Worm (Caenorhabditis elegans) whole organism, early embryonic: ENCODE data around the gene elo-1.

Experiments
- B0310.2 ChIP-seq: sonication (generic microtip); optimal IDR thresholded peaks from 2 replicates; lab custom pipeline; 2016; ENCODE audit warnings: mild to moderate bottlenecking, missing genetic modification characterization, missing compliant biosample characterization
- F13C5.2 ChIP-seq: sonication (generic microtip); optimal IDR thresholded peaks from 2 replicates; lab custom pipeline; 2017; ENCODE audit warnings: mild to moderate bottlenecking, missing genetic modification characterization, inconsistent platforms, missing compliant biosample characterization
- aly-1 ChIP-seq: sonication (generic microtip); optimal IDR thresholded peaks from 2 replicates; lab custom pipeline; 2016; ENCODE audit warnings: missing genetic modification characterization, missing compliant biosample characterization
- ama-1 ChIP-seq: fragments of 150-350 bp; optimal IDR thresholded peaks from 2 replicates; lab custom pipeline; 2014
- ceh-13 ChIP-seq: fragments of 200-800 bp; sonication (Bioruptor generic); optimal IDR thresholded peaks from 2 replicates; lab custom pipeline; 2018; ENCODE audit warnings: mild to moderate bottlenecking, missing genetic modification characterization, missing compliant biosample characterization
- ceh-36 ChIP-seq: sonication (generic microtip); optimal IDR thresholded peaks from 2 replicates; lab custom pipeline; 2016; ENCODE audit warnings: missing genetic modification characterization, inconsistent platforms, missing compliant biosample characterization
- ets-7 ChIP-seq: sonication (generic microtip); optimal IDR thresholded peaks from 2 replicates; lab custom pipeline; 2016; ENCODE audit warnings: missing genotype, missing genetic modification characterization, missing compliant biosample characterization
- flt-1 ChIP-seq: fragments of 200-800 bp; sonication (Bioruptor generic); IDR thresholded peaks from 2 replicates; pipeline ENCODE4 v1.3.6; 2022; ENCODE audit warnings: missing genetic modification characterization, missing compliant biosample characterization
- hmbx-1 ChIP-seq: sonication (generic microtip); optimal IDR thresholded peaks from 2 replicates; lab custom pipeline; 2016; ENCODE audit warnings: mild to moderate bottlenecking, missing genetic modification characterization, missing compliant biosample characterization
- hmg-4 ChIP-seq: fragments of 200-800 bp; sonication (Bioruptor generic); optimal IDR thresholded peaks from 2 replicates; lab custom pipeline; 2018; ENCODE audit warnings: mild to moderate bottlenecking, missing genetic modification characterization, missing compliant biosample characterization
- hnd-1 ChIP-seq: sonication (generic microtip); optimal IDR thresholded peaks from 2 replicates; lab custom pipeline; 2016; ENCODE audit warnings: missing genetic modification characterization, missing compliant biosample characterization
- pes-1 ChIP-seq: fragments of 200-800 bp; sonication (Bioruptor generic); IDR thresholded peaks from 2 replicates; pipeline ENCODE4 v1.3.6; 2022; ENCODE audit warnings: missing genetic modification reagents, missing genetic modification characterization, missing compliant biosample characterization
- scrt-1 ChIP-seq: fragments of 200-800 bp; sonication (Bioruptor generic); IDR thresholded peaks from 2 replicates; pipeline ENCODE4 v1.3.6; 2022; ENCODE audit warnings: missing genetic modification characterization, missing compliant biosample characterization
- sea-1 ChIP-seq: fragments of 200-800 bp; sonication (Bioruptor generic); conservative IDR thresholded peaks from 2 replicates; pipeline ENCODE4 v1.3.6; 2022; ENCODE audit warnings: missing genetic modification characterization, missing compliant biosample characterization
- tbx-11 ChIP-seq: fragments of 200-800 bp; sonication (Bioruptor generic); IDR thresholded peaks from 2 replicates; pipeline ENCODE4 v1.3.6; 2022; ENCODE audit warnings: missing genetic modification characterization, missing compliant biosample characterization
- tbx-37 ChIP-seq: fragments of 200-800 bp; sonication (Bioruptor generic); conservative IDR thresholded peaks from 2 replicates; pipeline ENCODE4 v1.3.6; 2022; ENCODE audit warnings: missing genetic modification reagents, missing genetic modification characterization, missing compliant biosample characterization
- tra-4 ChIP-seq: sonication (generic microtip); optimal IDR thresholded peaks from 2 replicates; lab custom pipeline; 2017; ENCODE audit warnings: missing genetic modification characterization, missing compliant biosample characterization

The elo-1 gene

DNA sequence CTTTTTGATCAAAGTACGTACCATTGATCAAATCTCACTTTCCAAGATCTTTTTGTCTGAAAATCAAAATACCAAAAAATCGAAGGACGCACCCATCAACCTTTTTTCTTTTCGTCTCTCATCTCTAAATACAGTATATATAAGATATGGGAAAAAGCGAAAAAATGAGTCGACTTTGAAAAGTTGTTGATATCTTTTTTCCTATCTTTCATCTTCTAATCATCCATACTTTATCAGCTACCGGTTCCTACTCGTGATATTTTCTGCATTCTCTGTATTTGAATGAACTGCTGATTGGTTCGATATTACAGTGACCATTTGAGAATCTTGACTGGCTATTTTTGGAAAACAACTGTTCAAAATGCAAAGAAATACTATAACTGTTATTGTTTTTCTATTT is 9.3 kb upstream of the elo-1 start, which contains the start of gene C33A12.19:
Gene C33A12.19 (plus strand): TSS at position 169 of the 400 bp plus-strand sequence.
- TF ChIP-seq aly-1 (tag; lab: Kevin White, UChicago), result no peak
- no peak for TF ChIP-seq hmg-4 (GFP tag; lab: Kevin White, UChicago)
- no peak for TF ChIP-seq ets-7 (tag; lab: Kevin White, UChicago)
- no peak for TF ChIP-seq sea-1 (GFP tag; lab: Robert Waterston, UW)
- TF ChIP-seq tbx-11 (GFP tag; lab: Robert Waterston, UW), result no peak
- no peak for TF ChIP-seq flt-1
- no peak for TF ChIP-seq B0310.2
- no peak for TF ChIP-seq ama-1 (lab: Kevin White, UChicago)
- TF ChIP-seq hmbx-1, result no peak

DNA sequence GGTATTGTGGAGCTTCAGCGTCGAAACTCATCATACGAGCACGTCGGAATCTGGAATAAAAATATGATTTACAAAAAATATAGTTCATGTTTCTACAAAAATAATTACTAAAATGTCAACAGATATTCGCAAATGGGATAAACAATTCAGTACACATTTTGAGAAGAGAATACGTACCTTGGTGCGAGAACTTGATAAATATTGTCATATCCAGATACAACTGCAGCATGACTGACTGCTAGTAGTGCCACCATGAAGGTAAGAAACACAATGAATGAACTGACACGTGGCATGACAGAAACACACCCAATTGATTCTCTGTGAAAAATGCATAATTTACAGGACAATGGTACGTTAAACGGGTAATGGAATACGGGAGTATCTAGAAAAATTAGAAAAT is 7.6 kb upstream of the elo-1 start, which contains the start of gene nlp-35:
Gene nlp-35 (minus strand): TSS at position 319 of the 400 bp plus-strand sequence.
- TF ChIP-seq ets-7 (tag; lab: Kevin White, UChicago), result no peak
- no peak for TF ChIP-seq ama-1 (lab: Kevin White, UChicago)
- no peak for TF ChIP-seq tbx-11 (GFP tag; lab: Robert Waterston, UW)
- TF ChIP-seq pes-1 (GFP tag; lab: Robert Waterston, UW), result no peak
- no peak for TF ChIP-seq hmg-4 (GFP tag; lab: Kevin White, UChicago)
- TF ChIP-seq aly-1 (tag; lab: Kevin White, UChicago), result no peak
- TF ChIP-seq ceh-13 (GFP tag; lab: Kevin White, UChicago), result no peak
- TF ChIP-seq hmbx-1, result no peak
- TF ChIP-seq scrt-1 (GFP tag; lab: Robert Waterston, UW), result no peak
- TF ChIP-seq sea-1 (GFP tag; lab: Robert Waterston, UW), result no peak
- no peak for TF ChIP-seq tra-4 (tag; lab: Kevin White, UChicago)
- no peak for TF ChIP-seq tbx-37 (GFP tag; lab: Robert Waterston, UW)
- TF ChIP-seq F13C5.2 (tag; lab: Kevin White, UChicago), result no peak
- TF ChIP-seq ceh-36 (tag; lab: Kevin White, UChicago), result no peak

DNA sequence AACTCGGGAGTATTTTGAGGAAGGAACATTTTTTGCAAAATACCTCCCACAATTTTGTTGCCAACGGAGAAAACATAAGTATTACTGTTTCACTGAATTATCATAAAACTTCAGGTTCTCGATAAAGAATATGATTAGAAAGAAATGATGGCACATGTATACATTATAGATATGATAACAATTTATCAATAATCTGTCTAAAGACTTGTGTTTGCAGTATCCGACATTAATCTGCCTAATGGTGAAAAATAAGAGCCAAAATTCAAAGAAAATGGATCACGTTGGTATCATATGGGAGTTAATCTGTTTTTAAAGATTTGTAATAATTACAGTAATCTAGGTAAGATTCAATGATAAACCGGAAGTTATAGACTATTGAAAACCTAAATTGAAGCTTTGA is 5.5 kb upstream of the elo-1 start:
- TF ChIP-seq sea-1 (GFP tag; lab: Robert Waterston, UW), result no peak
- no peak for TF ChIP-seq aly-1 (tag; lab: Kevin White, UChicago)
- no peak for TF ChIP-seq tbx-37 (GFP tag; lab: Robert Waterston, UW)
- TF ChIP-seq flt-1, result no peak
- no peak for TF ChIP-seq scrt-1 (GFP tag; lab: Robert Waterston, UW)
- no peak for TF ChIP-seq hnd-1 (tag; lab: Kevin White, UChicago)
- no peak for TF ChIP-seq pes-1 (GFP tag; lab: Robert Waterston, UW)
- TF ChIP-seq F13C5.2 (tag; lab: Kevin White, UChicago), result no peak
- TF ChIP-seq hmbx-1, result no peak
- TF ChIP-seq B0310.2, result no peak
- no peak for TF ChIP-seq hmg-4 (GFP tag; lab: Kevin White, UChicago)
- TF ChIP-seq ama-1 (lab: Kevin White, UChicago), result no peak
- no peak for TF ChIP-seq ceh-36 (tag; lab: Kevin White, UChicago)
- no peak for TF ChIP-seq tra-4 (tag; lab: Kevin White, UChicago)
- TF ChIP-seq ceh-13 (GFP tag; lab: Kevin White, UChicago), result no peak
- TF ChIP-seq ets-7 (tag; lab: Kevin White, UChicago), result no peak
- TF ChIP-seq tbx-11 (GFP tag; lab: Robert Waterston, UW), result no peak

DNA sequence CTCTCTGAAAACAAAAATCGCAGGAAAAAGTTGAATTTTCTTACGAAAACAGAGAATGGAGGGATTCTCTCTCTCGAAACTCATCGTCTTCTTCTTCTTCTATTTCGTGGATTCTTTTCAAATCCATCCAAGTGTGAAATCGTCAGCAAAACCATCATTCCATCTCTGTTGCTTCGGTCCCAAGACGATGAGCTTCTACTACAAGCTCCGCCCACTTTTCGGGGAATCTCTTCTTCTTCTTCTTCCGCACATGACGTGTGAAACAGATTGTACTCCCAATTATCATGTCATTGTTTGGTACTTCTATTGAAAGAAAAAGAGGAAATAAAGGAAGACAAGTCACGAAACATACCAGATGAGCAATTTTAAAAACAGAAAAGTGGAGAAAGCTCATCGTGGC is 3.0 kb upstream of the elo-1 start:
- TF ChIP-seq tra-4 (tag; lab: Kevin White, UChicago) (no peak), pes-1 (GFP tag; lab: Robert Waterston, UW) (no peak), ama-1 (lab: Kevin White, UChicago) (no peak)

DNA sequence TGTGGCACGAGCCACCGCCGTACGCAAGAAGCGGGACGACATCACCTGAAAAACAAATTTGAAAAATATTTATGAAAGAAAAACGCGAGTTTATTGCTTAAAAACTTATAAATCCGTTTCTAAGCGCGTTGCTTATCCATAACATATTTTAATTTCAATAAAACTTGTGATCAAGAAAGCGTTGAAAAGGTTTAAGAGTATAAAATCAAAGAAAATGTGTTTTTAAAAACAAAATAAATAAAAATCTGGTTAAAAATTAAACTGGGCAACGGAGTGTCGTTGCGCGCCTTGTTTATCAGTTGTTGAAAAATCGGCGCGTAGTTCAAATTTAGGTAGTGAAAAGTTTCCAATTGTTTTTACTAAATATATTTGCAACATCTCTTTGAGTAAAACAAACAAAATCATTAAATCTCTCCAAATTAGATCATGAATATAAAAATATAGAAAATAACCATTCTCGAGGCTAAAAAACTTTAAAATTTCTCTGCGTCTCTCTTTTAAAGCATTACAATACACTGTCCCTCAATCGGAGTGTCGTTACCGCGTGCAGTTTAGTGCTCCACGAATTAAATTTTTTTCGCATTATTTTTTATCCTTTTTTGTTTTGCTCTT is 1.2 kb upstream of the elo-1 start, which contains the start of gene ndua-5:
Gene ndua-5 (minus strand): TSS at position 51 of the 612 bp plus-strand sequence.
- TF ChIP-seq F13C5.2 (tag; lab: Kevin White, UChicago), result peak; percentile 11
- TF ChIP-seq tbx-37 (GFP tag; lab: Robert Waterston, UW), result no peak
- TF ChIP-seq B0310.2, result no peak
- no peak for TF ChIP-seq ama-1 (lab: Kevin White, UChicago)
- no peak for TF ChIP-seq tbx-11 (GFP tag; lab: Robert Waterston, UW)

DNA sequence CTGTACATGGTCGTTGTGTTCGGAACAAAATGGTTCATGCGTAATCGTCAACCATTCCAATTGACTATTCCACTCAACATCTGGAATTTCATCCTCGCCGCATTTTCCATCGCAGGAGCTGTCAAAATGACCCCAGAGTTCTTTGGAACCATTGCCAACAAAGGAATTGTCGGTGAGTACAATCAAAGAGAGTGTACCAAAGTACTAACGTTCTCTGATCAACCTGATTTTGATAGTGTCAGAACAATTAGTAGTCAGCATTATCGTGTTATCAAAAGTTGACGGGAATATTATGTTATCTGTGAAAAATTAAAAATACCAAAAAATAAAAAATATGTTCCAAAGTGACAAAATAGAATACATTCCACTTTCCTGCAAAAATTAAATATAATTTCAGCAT is 836 bp downstream of the elo-1 start:
- TF ChIP-seq ceh-13 (GFP tag; lab: Kevin White, UChicago), result no peak
- no peak for TF ChIP-seq tbx-37 (GFP tag; lab: Robert Waterston, UW)
- TF ChIP-seq tbx-11 (GFP tag; lab: Robert Waterston, UW), result no peak
- no peak for TF ChIP-seq F13C5.2 (tag; lab: Kevin White, UChicago)
- TF ChIP-seq B0310.2, result no peak
- TF ChIP-seq scrt-1 (GFP tag; lab: Robert Waterston, UW), result no peak
- TF ChIP-seq flt-1, result no peak
- TF ChIP-seq ceh-36 (tag; lab: Kevin White, UChicago), result no peak
- TF ChIP-seq hmbx-1, result no peak

DNA sequence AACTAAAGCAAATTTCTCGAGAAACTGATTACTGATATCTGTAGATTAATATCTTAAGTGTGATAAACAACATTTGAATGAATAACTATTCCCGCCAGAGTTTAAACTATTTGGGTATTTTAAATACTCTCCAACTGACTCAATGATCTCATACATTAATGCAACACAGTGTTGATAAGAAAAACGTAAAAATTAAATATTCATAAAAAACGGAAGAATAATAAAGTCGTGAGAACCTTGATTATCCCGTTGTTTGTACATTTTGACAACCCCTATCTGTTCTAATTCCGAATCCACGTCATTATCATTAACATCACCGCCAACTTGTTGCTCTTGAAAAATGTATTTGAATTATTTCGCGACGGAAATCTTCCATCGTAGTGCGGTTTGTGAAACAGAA is 3.5 kb downstream of the elo-1 start, which contains the start of gene elo-7:
Gene elo-7 (plus strand): TSS at position 301 of the 400 bp plus-strand sequence.
- no peak for TF ChIP-seq hmg-4 (GFP tag; lab: Kevin White, UChicago)

DNA sequence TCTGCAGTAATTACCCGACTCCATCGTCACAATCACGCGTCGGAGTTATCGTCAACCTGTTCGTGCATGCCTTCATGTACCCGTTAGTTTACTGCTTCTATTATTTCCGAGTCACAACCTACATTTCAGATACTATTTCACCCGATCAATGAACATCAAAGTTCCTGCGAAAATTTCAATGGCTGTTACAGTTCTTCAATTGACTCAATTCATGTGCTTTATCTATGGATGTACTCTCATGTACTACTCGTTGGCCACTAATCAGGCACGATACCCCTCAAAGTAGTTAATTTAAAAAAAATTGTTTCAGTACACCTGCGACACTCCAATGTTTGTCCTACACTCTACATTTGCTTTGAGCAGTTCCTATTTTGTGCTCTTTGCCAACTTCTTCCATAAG is 4.6 kb downstream of the elo-1 start:
- TF ChIP-seq pes-1 (GFP tag; lab: Robert Waterston, UW) (no peak), hnd-1 (tag; lab: Kevin White, UChicago) (no peak), flt-1 (no peak), aly-1 (tag; lab: Kevin White, UChicago) (no peak), sea-1 (GFP tag; lab: Robert Waterston, UW) (no peak)
